Fruit fly (Drosophila melanogaster) whole organism, embryonic: ENCODE results near the gene nesd.

Experiments used
- CG10209 ChIP-seq: fragments of 200-800 bp; sonication (Bioruptor generic); optimal IDR thresholded peaks from 3 replicates; lab custom pipeline; 2017; ENCODE audit warnings: missing biosample characterization, mild to moderate bottlenecking, missing genetic modification characterization, missing genetic modification reagents
- CG31441 ChIP-seq: fragments of 200-800 bp; sonication (Bioruptor generic); IDR thresholded peaks from 2 replicates; pipeline ENCODE4 v1.3.6; 2022; ENCODE audit warnings: missing biosample characterization, missing genetic modification characterization
- pita ChIP-seq: fragments of 200-800 bp; sonication (Bioruptor generic); optimal IDR thresholded peaks from 2 replicates; lab custom pipeline; 2017; ENCODE audit warnings: missing biosample characterization, mild to moderate bottlenecking, missing genetic modification characterization

dm6 chr2L:20075234-20075803, 18.5 kb upstream of the nesd start, which contains the start of the genes pr and neb:
- TF ChIP-seq CG10209 (GFP tag; lab: Kevin White, UChicago) (peak; percentile 46), pita (GFP tag; lab: Kevin White, UChicago) (no peak), CG31441 (GFP tag; lab: Robert Waterston, UW) (peak; percentile 30; the same call in 1 of the 2 replicates)
